Worm (Caenorhabditis elegans) whole organism, young adult: ENCODE results near the gene wago-4.

ENCODE experiments used
- B0035.1 ChIP-seq: sonication (generic microtip); optimal IDR thresholded peaks from 2 replicates; lab custom pipeline; 2016; ENCODE audit warnings: missing genetic modification characterization, mild to moderate bottlenecking, missing compliant biosample characterization, missing genotype, missing genetic modification reagents
- C17E4.6 ChIP-seq: fragments of 200-800 bp; sonication (Bioruptor generic); IDR thresholded peaks from 2 replicates; pipeline ENCODE4 v1.3.6; 2022; ENCODE audit warnings: missing genetic modification reagents, missing genetic modification characterization, missing compliant biosample characterization
- T26A5.8 ChIP-seq: sonication (generic microtip); optimal IDR thresholded peaks from 2 replicates; lab custom pipeline; 2016; ENCODE audit warnings: missing genetic modification characterization, missing compliant biosample characterization
- Y95B8A.8 ChIP-seq: fragments of 200-800 bp; sonication (Bioruptor generic); IDR thresholded peaks from 2 replicates; pipeline ENCODE4 v1.3.6; 2022; ENCODE audit warnings: missing genetic modification reagents, missing genetic modification characterization, missing compliant biosample characterization
- athp-1 ChIP-seq: sonication (generic microtip); optimal IDR thresholded peaks from 2 replicates; lab custom pipeline; 2017; ENCODE audit warnings: mild to moderate bottlenecking, missing genetic modification characterization, missing compliant biosample characterization
- attf-6 ChIP-seq: fragments of 200-800 bp; sonication (Bioruptor generic); IDR thresholded peaks from 2 replicates; pipeline ENCODE4 v1.3.6; 2022; ENCODE audit warnings: missing genetic modification reagents, missing genetic modification characterization, missing compliant biosample characterization
- bed-1 ChIP-seq: fragments of 200-800 bp; sonication (Bioruptor generic); IDR thresholded peaks from 2 replicates; pipeline ENCODE4 v1.3.6; 2022; ENCODE audit warnings: missing genetic modification reagents, missing genetic modification characterization, missing compliant biosample characterization
- bed-2 ChIP-seq: fragments of 200-800 bp; sonication (Bioruptor generic); IDR thresholded peaks from 2 replicates; pipeline ENCODE4 v1.3.6; 2022; ENCODE audit warnings: missing genetic modification reagents, missing genetic modification characterization, missing compliant biosample characterization
- ccch-3 ChIP-seq: fragments of 200-800 bp; sonication (Bioruptor generic); optimal IDR thresholded peaks from 2 replicates; lab custom pipeline; 2018; ENCODE audit warnings: mild to moderate bottlenecking, missing genetic modification characterization, missing compliant biosample characterization
- ceh-91 ChIP-seq: fragments of 200-800 bp; sonication (Bioruptor generic); IDR thresholded peaks from 2 replicates; pipeline ENCODE4 v1.3.6; 2022; ENCODE audit warnings: missing genetic modification reagents, missing genetic modification characterization, missing compliant biosample characterization
- dpl-1 ChIP-seq: fragments of 150-350 bp; optimal IDR thresholded peaks from 2 replicates; lab custom pipeline; 2014; ENCODE audit warnings: missing biosample characterization, missing genetic modification reagents, missing genetic modification characterization
- ets-4 ChIP-seq: fragments of 200-800 bp; sonication (Bioruptor generic); optimal IDR thresholded peaks from 2 replicates; lab custom pipeline; 2018; ENCODE audit warnings: mild to moderate bottlenecking, missing genetic modification characterization, missing compliant biosample characterization
- hlh-26 ChIP-seq: fragments of 200-800 bp; sonication (Bioruptor generic); conservative IDR thresholded peaks from 2 replicates; pipeline ENCODE4 v1.3.6; 2022; ENCODE audit warnings: missing genetic modification reagents, missing genetic modification characterization, missing compliant biosample characterization
- hmg-1.2 ChIP-seq: fragments of 200-800 bp; sonication (Bioruptor generic); IDR thresholded peaks from 2 replicates; pipeline ENCODE4 v1.3.6; 2022; ENCODE audit warnings: missing genetic modification reagents, missing genetic modification characterization, missing compliant biosample characterization
- hrde-1 ChIP-seq: sonication (generic microtip); optimal IDR thresholded peaks from 2 replicates; lab custom pipeline; 2016; ENCODE audit warnings: missing genetic modification characterization, mild to moderate bottlenecking, missing compliant biosample characterization, moderate library complexity, missing genotype, missing genetic modification reagents, borderline replicate concordance
- hsf-1 ChIP-seq: fragments of 200-800 bp; sonication (Bioruptor generic); IDR thresholded peaks from 2 replicates; pipeline ENCODE4 v1.3.6; 2022; ENCODE audit warnings: missing genetic modification reagents, missing genetic modification characterization, missing compliant biosample characterization
- lag-1 ChIP-seq: fragments of 200-800 bp; sonication (Bioruptor generic); IDR thresholded peaks from 2 replicates; pipeline ENCODE4 v1.3.6; 2022; ENCODE audit warnings: missing genetic modification reagents, missing genetic modification characterization, missing compliant biosample characterization
- let-607 ChIP-seq, 2 experiments: fragments of 200-800 bp in 1 of 2; sonication (Bioruptor generic) in 1 of 2; sonication (generic microtip) in 1 of 2; optimal IDR thresholded peaks; 2 replicates each; lab custom pipeline; 2016 to 2018; ENCODE audit warnings: mild to moderate bottlenecking in 2 of 2, missing compliant biosample characterization in 2 of 2, missing genetic modification characterization in 2 of 2, moderate library complexity in 2 of 2, missing genotype in 1 of 2
- lin-35 ChIP-seq, 3 experiments: fragments of 150-350 bp in 2 of 3; sonication (generic microtip) in 1 of 3; optimal IDR thresholded peaks; 2 replicates each; lab custom pipeline; 2014 to 2018; ENCODE audit warnings: missing biosample characterization in 3 of 3, missing genetic modification characterization in 3 of 3, missing genetic modification reagents in 3 of 3
- lsl-1 ChIP-seq: fragments of 200-800 bp; sonication (Bioruptor generic); optimal IDR thresholded peaks from 2 replicates; lab custom pipeline; 2018; ENCODE audit warnings: mild to moderate bottlenecking, missing genetic modification characterization, moderate library complexity, missing compliant biosample characterization
- madf-3 ChIP-seq: fragments of 200-800 bp; sonication (Bioruptor generic); IDR thresholded peaks from 2 replicates; pipeline ENCODE4 v1.3.6; 2022; ENCODE audit warnings: missing genetic modification reagents, missing genetic modification characterization, missing compliant biosample characterization
- madf-6 ChIP-seq: fragments of 200-800 bp; sonication (Bioruptor generic); IDR thresholded peaks from 2 replicates; pipeline ENCODE4 v1.3.6; 2022; ENCODE audit warnings: missing genetic modification reagents, missing genetic modification characterization, missing compliant biosample characterization
- madf-8 ChIP-seq: fragments of 200-800 bp; sonication (Bioruptor generic); conservative IDR thresholded peaks from 2 replicates; pipeline ENCODE4 v1.3.6; 2022; ENCODE audit warnings: missing genetic modification reagents, missing genetic modification characterization, missing compliant biosample characterization
- nhr-120 ChIP-seq: fragments of 200-800 bp; sonication (Bioruptor generic); IDR thresholded peaks from 2 replicates; pipeline ENCODE4 v1.3.6; 2022; ENCODE audit warnings: missing genetic modification characterization, missing compliant biosample characterization
- nhr-179 ChIP-seq: sonication (generic microtip); optimal IDR thresholded peaks from 2 replicates; lab custom pipeline; 2016; ENCODE audit warnings: mild to moderate bottlenecking, missing genetic modification characterization, missing compliant biosample characterization
- nhr-27 ChIP-seq: fragments of 200-800 bp; sonication (Bioruptor generic); optimal IDR thresholded peaks from 2 replicates; lab custom pipeline; 2018; ENCODE audit warnings: mild to moderate bottlenecking, missing genetic modification characterization, moderate library complexity, missing compliant biosample characterization
- nhr-80 ChIP-seq: sonication (generic microtip); optimal IDR thresholded peaks from 2 replicates; lab custom pipeline; 2016; ENCODE audit warnings: missing genetic modification characterization, missing compliant biosample characterization
- rcor-1 ChIP-seq: fragments of 200-800 bp; sonication (Bioruptor generic); IDR thresholded peaks from 2 replicates; pipeline ENCODE4 v1.3.6; 2022; ENCODE audit warnings: missing genetic modification reagents, missing genetic modification characterization, missing compliant biosample characterization
- rec-8 ChIP-seq, 2 experiments: sonication (generic microtip); optimal IDR thresholded peaks; 2 replicates each; lab custom pipeline; 2016; ENCODE audit warnings: mild to moderate bottlenecking in 2 of 2, missing genetic modification characterization in 2 of 2, missing genetic modification reagents in 2 of 2, missing genotype in 2 of 2, missing biosample characterization in 1 of 2, missing compliant biosample characterization in 1 of 2, moderate library complexity in 1 of 2
- repo-1 ChIP-seq: sonication (generic microtip); optimal IDR thresholded peaks from 2 replicates; lab custom pipeline; 2017; ENCODE audit warnings: mild to moderate bottlenecking, missing genetic modification characterization, missing compliant biosample characterization
- sdz-38 ChIP-seq: sonication (generic microtip); optimal IDR thresholded peaks from 2 replicates; lab custom pipeline; 2016; ENCODE audit warnings: missing genotype, missing genetic modification characterization, missing compliant biosample characterization
- sea-2 ChIP-seq: fragments of 200-800 bp; sonication (Bioruptor generic); IDR thresholded peaks from 2 replicates; pipeline ENCODE4 v1.3.6; 2022; ENCODE audit warnings: missing genetic modification characterization, missing compliant biosample characterization
- snpc-1.1 ChIP-seq: sonication (generic microtip); optimal IDR thresholded peaks from 2 replicates; lab custom pipeline; 2017; ENCODE audit warnings: missing genetic modification characterization, mild to moderate bottlenecking, missing compliant biosample characterization, antibody characterized with exemption, moderate library complexity, missing genotype, missing genetic modification reagents; ENCODE audit not compliant: insufficient read depth
- snpc-4 ChIP-seq, 5 experiments: fragments of 150-350 bp in 1 of 5; sonication (generic microtip) in 4 of 5; optimal IDR thresholded peaks; 2 replicates each; lab custom pipeline; 2014 to 2018; ENCODE audit warnings: missing genetic modification characterization in 5 of 5, missing biosample characterization in 3 of 5, antibody characterized with exemption in 2 of 5, mild to moderate bottlenecking in 2 of 5, missing compliant biosample characterization in 2 of 5, missing genotype in 2 of 5, moderate library complexity in 2 of 5, missing genetic modification reagents in 1 of 5
- sptf-2 ChIP-seq: fragments of 200-800 bp; sonication (Bioruptor generic); optimal IDR thresholded peaks from 2 replicates; lab custom pipeline; 2018; ENCODE audit warnings: mild to moderate bottlenecking, missing genetic modification characterization, missing compliant biosample characterization
- ztf-22 ChIP-seq: fragments of 200-800 bp; sonication (Bioruptor generic); optimal IDR thresholded peaks from 2 replicates; lab custom pipeline; 2018; ENCODE audit warnings: mild to moderate bottlenecking, missing genetic modification characterization, moderate library complexity, missing compliant biosample characterization
- ztf-28 ChIP-seq: fragments of 200-800 bp; sonication (Bioruptor generic); IDR thresholded peaks from 2 replicates; pipeline ENCODE4 v1.3.6; 2022; ENCODE audit warnings: missing genetic modification reagents, missing genetic modification characterization, missing compliant biosample characterization

Gene wago-4

DNA sequence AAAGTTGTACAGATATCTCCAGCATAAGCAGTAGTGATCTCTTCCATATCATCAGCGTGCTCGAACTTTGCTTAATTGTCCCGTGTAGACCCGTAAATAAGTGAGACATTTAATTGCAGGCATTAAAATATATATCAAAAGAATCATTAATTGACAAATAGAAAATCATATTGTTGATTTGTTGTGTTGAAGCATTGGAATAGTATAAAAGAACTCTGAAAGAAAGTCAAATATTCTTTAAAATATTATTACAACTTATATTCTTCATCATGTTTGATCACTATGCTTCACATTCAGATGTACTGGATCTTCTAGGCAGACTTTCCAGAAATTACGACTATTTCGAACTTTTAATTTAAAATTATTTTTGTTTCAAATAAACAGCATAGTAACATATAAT lies 6.2 kb downstream of the wago-4 start, which contains the start of gene F58G1.8:
Gene F58G1.8 (minus strand): TSS at position 101 of the 400 bp plus-strand sequence.
- TF ChIP-seq attf-6 (GFP tag; lab: Robert Waterston, UW) (no peak), nhr-120 (no peak), nhr-27 (tag; lab: Kevin White, UChicago) (no peak), ztf-28 (no peak), rec-8 (tag; optimal IDR thresholded peaks at IDR 0.05; lab: Kevin White, UChicago) (no peak), sdz-38 (tag; lab: Kevin White, UChicago) (no peak), ceh-91 (GFP tag; lab: Robert Waterston, UW) (no peak), sptf-2 (no peak), repo-1 (tag; lab: Kevin White, UChicago) (no peak), hlh-26 (GFP tag; lab: Robert Waterston, UW) (no peak), bed-1 (GFP tag; lab: Robert Waterston, UW) (no peak), nhr-179 (tag; lab: Kevin White, UChicago) (no peak)
- TF ChIP-seq, all 124 proteins: peak for 0

DNA sequence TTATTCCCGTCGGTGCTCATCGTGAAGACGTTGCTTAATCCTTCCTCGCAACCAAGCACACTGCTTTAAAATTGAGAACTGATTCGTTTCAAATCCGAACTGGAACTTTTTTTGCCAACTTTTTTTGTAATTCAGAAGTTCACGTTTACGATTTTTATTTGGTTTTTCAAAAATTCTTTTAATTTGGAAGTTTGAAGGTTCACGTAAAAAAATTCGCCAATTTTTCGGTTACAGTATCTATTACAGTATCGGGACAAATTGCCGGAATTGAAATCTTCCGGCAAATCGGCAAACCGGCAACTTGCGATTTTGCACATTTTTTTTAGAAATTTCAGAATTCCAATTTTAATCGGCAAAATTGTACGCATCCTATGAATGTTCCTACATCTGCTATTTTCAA lies 8.9 kb downstream of the wago-4 start, which contains the start of gene F58G1.3:
Gene F58G1.3 (minus strand): TSS at position 101 of the 400 bp plus-strand sequence.
- TF ChIP-seq snpc-1.1 (no peak), lsl-1 (GFP tag; lab: Kevin White, UChicago) (no peak), rec-8 (tag; optimal IDR thresholded peaks at IDR 0.05; lab: Kevin White, UChicago) (no peak), sptf-2 (no peak), bed-2 (no peak), snpc-4 (GFP tag; optimal IDR thresholded peaks at IDR 0.05; lab: Kevin White, UChicago) (no peak), snpc-4 (tag; optimal IDR thresholded peaks at IDR 0.05; lab: Kevin White, UChicago) (no peak), lin-35 (GFP tag; optimal IDR thresholded peaks at IDR 0.05; lab: Kevin White, UChicago) (no peak), dpl-1 (GFP tag; lab: Kevin White, UChicago) (no peak), rcor-1 (GFP tag; lab: Robert Waterston, UW) (no peak), C17E4.6 (GFP tag; lab: Robert Waterston, UW) (no peak), hrde-1 (tag; lab: Kevin White, UChicago) (no peak), hsf-1 (GFP tag; lab: Robert Waterston, UW) (no peak), hmg-1.2 (GFP tag; lab: Robert Waterston, UW) (no peak), sea-2 (no peak), sdz-38 (tag; lab: Kevin White, UChicago) (no peak), lag-1 (GFP tag; lab: Robert Waterston, UW) (no peak), madf-8 (GFP tag; lab: Robert Waterston, UW) (no peak), ztf-22 (GFP tag; lab: Kevin White, UChicago) (no peak), B0035.1 (no peak), madf-6 (no peak)

DNA sequence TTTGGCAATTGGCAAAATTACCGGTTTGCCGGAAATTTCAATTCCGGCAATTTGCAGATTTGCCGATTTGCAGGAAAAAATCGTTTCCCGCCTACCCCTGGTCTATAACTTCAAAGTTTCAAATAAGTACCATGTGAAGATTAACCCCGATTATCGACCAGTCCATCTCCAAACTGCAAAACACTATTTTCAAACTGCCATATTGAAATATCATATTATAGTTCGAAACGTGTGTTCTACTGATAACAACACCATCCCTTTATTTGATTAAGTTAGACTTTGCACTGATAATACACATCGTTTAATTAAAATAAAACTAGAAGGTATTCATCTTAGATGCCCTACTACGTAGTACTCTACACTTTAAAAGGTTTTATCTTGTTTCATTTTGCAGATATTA lies 10.8 kb downstream of the wago-4 start:
- no peak for TF ChIP-seq repo-1 (tag; lab: Kevin White, UChicago)
- TF ChIP-seq nhr-80 (tag; lab: Kevin White, UChicago): peak; percentile 33
- TF ChIP-seq, all 124 proteins: peak for 1

DNA sequence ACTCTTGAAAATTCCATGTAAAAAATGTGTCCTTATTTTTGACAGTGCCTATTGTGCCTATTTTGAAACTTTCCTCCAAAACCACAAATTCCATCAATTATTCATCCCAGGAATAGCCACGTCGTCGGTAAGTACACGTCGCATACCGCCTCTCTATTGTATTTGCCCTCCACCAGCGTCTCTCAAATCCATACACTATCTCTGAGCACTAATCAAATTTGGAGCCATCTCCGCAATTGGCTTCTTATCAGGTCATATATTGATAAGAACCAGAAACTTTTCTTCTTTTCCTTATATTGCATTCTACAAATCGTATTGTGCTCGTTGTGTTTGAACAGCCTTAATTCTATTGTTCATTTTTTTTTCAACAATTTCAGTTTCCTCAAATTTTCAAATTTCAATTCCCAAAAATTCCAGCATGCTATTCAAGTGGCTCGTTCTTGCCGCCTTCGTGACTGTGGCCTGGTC lies 12.1 kb downstream of the wago-4 start, which contains the start of gene dct-18:
Gene dct-18 (plus strand): TSS at position 418 of the 468 bp plus-strand sequence.
- TF ChIP-seq hlh-26 (GFP tag; lab: Robert Waterston, UW): no peak
- TF ChIP-seq Y95B8A.8 (GFP tag; lab: Robert Waterston, UW): no peak
- no peak for TF ChIP-seq ccch-3 (GFP tag; lab: Kevin White, UChicago)
- TF ChIP-seq nhr-80 (tag; lab: Kevin White, UChicago): peak; percentile 77
- no peak for TF ChIP-seq T26A5.8 (tag; lab: Kevin White, UChicago)
- no peak for TF ChIP-seq madf-3 (GFP tag; lab: Robert Waterston, UW)
- peak; percentile 1 for TF ChIP-seq ets-4 (GFP tag; lab: Kevin White, UChicago)
- no peak for TF ChIP-seq athp-1
- TF ChIP-seq hrde-1 (tag; lab: Kevin White, UChicago): no peak
- peak; percentile 47 to 60 for TF ChIP-seq let-607 (tag; optimal IDR thresholded peaks at IDR 0.05; lab: Kevin White, UChicago)
